Worm (Caenorhabditis elegans) whole organism, L4 larva: ENCODE data around the gene R11G1.7.

Source experiments
- R02D3.7 ChIP-seq: fragments of 150-350 bp; sonication (generic microtip); optimal IDR thresholded peaks from 3 replicates; lab custom pipeline; 2014; ENCODE audit warnings: missing biosample characterization, missing genetic modification characterization
- ceh-82 ChIP-seq: sonication (generic microtip); optimal IDR thresholded peaks from 2 replicates; lab custom pipeline; 2017; ENCODE audit warnings: missing biosample characterization, missing genetic modification characterization
- nhr-11 ChIP-seq: fragments of 150-350 bp; optimal IDR thresholded peaks from 2 replicates; lab custom pipeline; 2014; ENCODE audit warnings: missing biosample characterization, missing genetic modification characterization
- saeg-2 ChIP-seq: fragments of 200-800 bp; sonication (Bioruptor generic); IDR thresholded peaks from 2 replicates; pipeline ENCODE4 v1.3.6; 2022; ENCODE audit warnings: missing genetic modification reagents, missing genetic modification characterization, missing compliant biosample characterization
- sdz-12 ChIP-seq: fragments of 200-800 bp; sonication (Bioruptor generic); optimal IDR thresholded peaks from 2 replicates; lab custom pipeline; 2018; ENCODE audit warnings: mild to moderate bottlenecking, missing genetic modification characterization, missing compliant biosample characterization

DNA sequence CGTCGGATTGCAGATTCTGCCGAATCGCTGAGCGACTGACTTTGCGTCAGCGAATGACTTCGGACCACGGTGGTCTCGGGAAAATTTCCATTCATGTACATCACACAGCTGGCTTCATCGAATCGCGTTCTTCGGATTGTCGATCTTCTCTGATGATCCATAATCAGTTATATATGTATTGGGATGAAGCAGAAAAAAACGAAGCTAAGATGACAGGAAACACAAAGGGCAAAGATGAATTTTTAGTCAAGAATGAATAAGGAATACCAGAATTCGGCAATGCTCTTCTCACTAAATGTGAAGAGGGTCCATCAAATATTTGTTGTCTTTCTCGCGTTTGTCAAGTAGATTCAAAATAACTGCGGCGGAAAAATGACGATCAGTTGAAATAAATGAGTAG is 38.9 kb upstream of the R11G1.7 start, which contains the start of gene del-9:
- TF ChIP-seq sdz-12 (GFP tag; lab: Kevin White, UChicago) = no peak
- no peak for TF ChIP-seq ceh-82
- no peak for TF ChIP-seq saeg-2 (GFP tag; lab: Robert Waterston, UW)
- no peak for TF ChIP-seq nhr-11 (tag; lab: Kevin White, UChicago)
- TF ChIP-seq R02D3.7 (tag; lab: Kevin White, UChicago) = no peak
